Worm (Caenorhabditis elegans) whole organism, L2 larva: Measurements from ENCODE around the gene rpt-1.

Experiments
- C34F6.9 ChIP-seq: fragments of 150-350 bp; optimal IDR thresholded peaks from 2 replicates; lab custom pipeline; 2014; ENCODE audit warnings: missing biosample characterization, missing genetic modification characterization
- F13H6.1 ChIP-seq: sonication (generic microtip); optimal IDR thresholded peaks from 2 replicates; lab custom pipeline; 2016; ENCODE audit warnings: missing genetic modification characterization, missing compliant biosample characterization
- R02D3.7 ChIP-seq: fragments of 150-350 bp; optimal IDR thresholded peaks from 2 replicates; lab custom pipeline; 2014; ENCODE audit warnings: missing biosample characterization, missing genetic modification characterization
- Y55F3AM.14 ChIP-seq: fragments of 200-800 bp; sonication (Bioruptor generic); optimal IDR thresholded peaks from 2 replicates; lab custom pipeline; 2018; ENCODE audit warnings: mild to moderate bottlenecking, missing genetic modification characterization, missing compliant biosample characterization
- ZK546.5 ChIP-seq: sonication (generic microtip); optimal IDR thresholded peaks from 2 replicates; lab custom pipeline; 2017; ENCODE audit warnings: missing biosample characterization, missing genetic modification characterization
- alr-1 ChIP-seq: fragments of 150-350 bp; optimal IDR thresholded peaks from 2 replicates; lab custom pipeline; 2014; ENCODE audit warnings: missing biosample characterization, missing genetic modification characterization
- blmp-1 ChIP-seq: sonication (generic microtip); optimal IDR thresholded peaks from 2 replicates; lab custom pipeline; 2017; ENCODE audit warnings: missing genetic modification characterization, mild to moderate bottlenecking, missing compliant biosample characterization, antibody characterized with exemption, moderate library complexity; ENCODE audit not compliant: insufficient read depth
- ceh-16 ChIP-seq: fragments of 150-350 bp; optimal IDR thresholded peaks from 2 replicates; lab custom pipeline; 2014; ENCODE audit warnings: missing biosample characterization, missing genetic modification characterization
- ceh-82 ChIP-seq: fragments of 150-350 bp; optimal IDR thresholded peaks from 2 replicates; lab custom pipeline; 2014; ENCODE audit warnings: missing biosample characterization, missing genetic modification characterization
- crh-2 ChIP-seq: sonication (generic microtip); optimal IDR thresholded peaks from 2 replicates; lab custom pipeline; 2017; ENCODE audit warnings: missing biosample characterization, missing genetic modification characterization
- dmd-4 ChIP-seq: sonication (generic microtip); optimal IDR thresholded peaks from 2 replicates; lab custom pipeline; 2017; ENCODE audit warnings: missing biosample characterization, missing genetic modification characterization
- egl-27 ChIP-seq: sonication (generic microtip); optimal IDR thresholded peaks from 3 replicates; lab custom pipeline; 2017; ENCODE audit warnings: missing biosample characterization, missing genetic modification reagents, missing genetic modification characterization
- elt-1 ChIP-seq: fragments of 150-350 bp; optimal IDR thresholded peaks from 2 replicates; lab custom pipeline; 2014; ENCODE audit warnings: missing biosample characterization, missing genetic modification characterization
- elt-3 ChIP-seq: sonication (generic microtip); optimal IDR thresholded peaks from 2 replicates; lab custom pipeline; 2017; ENCODE audit warnings: missing biosample characterization, missing genetic modification characterization
- fos-1 ChIP-seq: fragments of 150-350 bp; optimal IDR thresholded peaks from 2 replicates; lab custom pipeline; 2014; ENCODE audit warnings: missing biosample characterization, missing genetic modification characterization
- gmeb-1 ChIP-seq: fragments of 150-350 bp; optimal IDR thresholded peaks from 2 replicates; lab custom pipeline; 2014; ENCODE audit warnings: missing biosample characterization, missing genetic modification characterization
- lin-11 ChIP-seq: fragments of 150-350 bp; sonication (generic microtip); optimal IDR thresholded peaks from 2 replicates; lab custom pipeline; 2014; ENCODE audit warnings: missing biosample characterization, missing genetic modification characterization, inconsistent platforms, mixed read lengths
- lin-13 ChIP-seq: fragments of 150-350 bp; optimal IDR thresholded peaks from 2 replicates; lab custom pipeline; 2014; ENCODE audit warnings: missing biosample characterization, missing genetic modification reagents, missing genetic modification characterization
- lin-39 ChIP-seq: fragments of 150-350 bp; optimal IDR thresholded peaks from 2 replicates; lab custom pipeline; 2014; ENCODE audit warnings: missing biosample characterization, missing genetic modification reagents, missing genetic modification characterization
- lsy-2 ChIP-seq, 2 experiments: fragments of 150-350 bp in 1 of 2; sonication (generic microtip) in 1 of 2; optimal IDR thresholded peaks; 2 replicates each; lab custom pipeline; 2014 to 2017; ENCODE audit warnings: missing biosample characterization in 2 of 2, missing genetic modification characterization in 2 of 2
- mab-5 ChIP-seq: fragments of 150-350 bp; optimal IDR thresholded peaks from 2 replicates; lab custom pipeline; 2014; ENCODE audit warnings: missing biosample characterization, missing genetic modification characterization
- mbf-1 ChIP-seq: sonication (generic microtip); optimal IDR thresholded peaks from 2 replicates; lab custom pipeline; 2017; ENCODE audit warnings: missing biosample characterization, missing genetic modification characterization
- mdl-1 ChIP-seq, 2 experiments: fragments of 150-350 bp in 1 of 2; sonication (generic microtip) in 1 of 2; optimal IDR thresholded peaks; 2 replicates each; lab custom pipeline; 2017; ENCODE audit warnings: missing biosample characterization in 2 of 2, missing genetic modification characterization in 2 of 2
- nhr-10 ChIP-seq: sonication (generic microtip); optimal IDR thresholded peaks from 2 replicates; lab custom pipeline; 2017; ENCODE audit warnings: missing biosample characterization, missing genetic modification characterization
- nhr-11 ChIP-seq: fragments of 150-350 bp; optimal IDR thresholded peaks from 2 replicates; lab custom pipeline; 2014; ENCODE audit warnings: missing biosample characterization, missing genetic modification characterization
- nhr-12 ChIP-seq: fragments of 150-350 bp; optimal IDR thresholded peaks from 2 replicates; lab custom pipeline; 2014; ENCODE audit warnings: missing biosample characterization, missing genetic modification characterization
- nhr-129 ChIP-seq: fragments of 150-350 bp; optimal IDR thresholded peaks from 2 replicates; lab custom pipeline; 2014; ENCODE audit warnings: missing biosample characterization, missing genetic modification characterization
- nhr-23 ChIP-seq: fragments of 150-350 bp; optimal IDR thresholded peaks from 2 replicates; lab custom pipeline; 2014; ENCODE audit warnings: missing biosample characterization, missing genetic modification reagents, missing genetic modification characterization
- nhr-237 ChIP-seq: fragments of 150-350 bp; optimal IDR thresholded peaks from 2 replicates; lab custom pipeline; 2014; ENCODE audit warnings: missing biosample characterization, missing genetic modification characterization
- nhr-25 ChIP-seq: fragments of 150-350 bp; sonication (generic microtip); optimal IDR thresholded peaks from 3 replicates; lab custom pipeline; 2014; ENCODE audit warnings: missing biosample characterization, missing genetic modification characterization
- nhr-6 ChIP-seq: fragments of 150-350 bp; optimal IDR thresholded peaks from 2 replicates; lab custom pipeline; 2014; ENCODE audit warnings: missing biosample characterization, missing genetic modification characterization
- nhr-77 ChIP-seq: fragments of 150-350 bp; optimal IDR thresholded peaks from 2 replicates; lab custom pipeline; 2014; ENCODE audit warnings: missing biosample characterization, missing genetic modification characterization
- peb-1 ChIP-seq: fragments of 150-350 bp; optimal IDR thresholded peaks from 2 replicates; lab custom pipeline; 2014; ENCODE audit warnings: missing biosample characterization, missing genetic modification characterization
- sem-4 ChIP-seq: fragments of 150-350 bp; optimal IDR thresholded peaks from 2 replicates; lab custom pipeline; 2014; ENCODE audit warnings: missing biosample characterization, missing genetic modification reagents, missing genetic modification characterization
- skn-1 ChIP-seq: sonication (generic microtip); optimal IDR thresholded peaks from 2 replicates; lab custom pipeline; 2017; ENCODE audit warnings: missing biosample characterization, missing genetic modification characterization
- sma-3 ChIP-seq: sonication (generic microtip); optimal IDR thresholded peaks from 2 replicates; lab custom pipeline; 2016; ENCODE audit warnings: missing genetic modification reagents, missing genetic modification characterization, missing compliant biosample characterization
- sma-9 ChIP-seq, 2 experiments: fragments of 150-350 bp in 1 of 2; sonication (generic microtip) in 1 of 2; optimal IDR thresholded peaks; 2 replicates each; lab custom pipeline; 2014 to 2016; ENCODE audit warnings: missing genetic modification characterization in 2 of 2, mild to moderate bottlenecking in 1 of 2, missing biosample characterization in 1 of 2, missing compliant biosample characterization in 1 of 2, missing genetic modification reagents in 1 of 2, moderate library complexity in 1 of 2
- snpc-4 ChIP-seq: fragments of 150-350 bp; optimal IDR thresholded peaks from 2 replicates; lab custom pipeline; 2014; ENCODE audit warnings: missing biosample characterization, missing genetic modification characterization
- unc-55 ChIP-seq: fragments of 150-350 bp; sonication (generic microtip); optimal IDR thresholded peaks from 3 replicates; lab custom pipeline; 2014; ENCODE audit warnings: missing biosample characterization, missing genetic modification reagents, missing genetic modification characterization
- unc-62 ChIP-seq: fragments of 150-350 bp; optimal IDR thresholded peaks from 2 replicates; lab custom pipeline; 2014; ENCODE audit warnings: missing biosample characterization, missing genetic modification reagents, missing genetic modification characterization
- zag-1 ChIP-seq: fragments of 150-350 bp; optimal IDR thresholded peaks from 2 replicates; lab custom pipeline; 2014; ENCODE audit warnings: missing biosample characterization, missing genetic modification characterization
- ztf-1 ChIP-seq: fragments of 200-800 bp; sonication (Bioruptor generic); conservative IDR thresholded peaks from 2 replicates; pipeline ENCODE4 v1.3.6; 2022; ENCODE audit warnings: missing genetic modification characterization, missing compliant biosample characterization
- ztf-11 ChIP-seq: sonication (generic microtip); optimal IDR thresholded peaks from 2 replicates; lab custom pipeline; 2017; ENCODE audit warnings: missing biosample characterization, missing genetic modification characterization
- ztf-4 ChIP-seq: fragments of 150-350 bp; optimal IDR thresholded peaks from 2 replicates; lab custom pipeline; 2014; ENCODE audit warnings: missing biosample characterization, missing genetic modification characterization

The rpt-1 gene

ce11 chrV:11997403-11997802, 15.2 kb upstream of the rpt-1 start:
- TF ChIP-seq mdl-1 (tag; optimal IDR thresholded peaks at IDR 0.05; lab: Kevin White, UChicago): no peak
- no peak for TF ChIP-seq sma-3 (GFP tag; lab: Kevin White, UChicago)
- TF ChIP-seq lin-39 (tag; lab: Kevin White, UChicago): no peak
- TF ChIP-seq lin-13: no peak
- TF ChIP-seq unc-62 (GFP tag; lab: Kevin White, UChicago): no peak
- no peak for TF ChIP-seq nhr-23 (tag; lab: Kevin White, UChicago)
- TF ChIP-seq skn-1 (tag; lab: Kevin White, UChicago): no peak
- TF ChIP-seq unc-55 (GFP tag; lab: Kevin White, UChicago): no peak
- no peak for TF ChIP-seq mbf-1 (tag; lab: Kevin White, UChicago)
- no peak for TF ChIP-seq crh-2 (tag; lab: Kevin White, UChicago)

ce11 chrV:11995862-11996261, 13.7 kb upstream of the rpt-1 start, which contains the start of gene C52E4.12:
TSS of gene C52E4.12 (plus strand) at chrV:11996162.
- TF ChIP-seq nhr-23 (tag; lab: Kevin White, UChicago): no peak
- TF ChIP-seq ceh-16 (tag; lab: Kevin White, UChicago): no peak
- TF ChIP-seq F13H6.1 (tag; lab: Kevin White, UChicago): no peak
- TF ChIP-seq lin-13: no peak
- no peak for TF ChIP-seq crh-2 (tag; lab: Kevin White, UChicago)
- no peak for TF ChIP-seq unc-62 (GFP tag; lab: Kevin White, UChicago)
- no peak for TF ChIP-seq Y55F3AM.14 (GFP tag; lab: Kevin White, UChicago)
- TF ChIP-seq C34F6.9: no peak
- no peak for TF ChIP-seq ztf-11
- TF ChIP-seq elt-1 (tag; lab: Kevin White, UChicago): no peak
- TF ChIP-seq nhr-77 (tag; lab: Kevin White, UChicago): no peak
- no peak for TF ChIP-seq ZK546.5
- no peak for TF ChIP-seq nhr-237 (tag; lab: Kevin White, UChicago)
- no peak for TF ChIP-seq sma-9 (GFP tag; optimal IDR thresholded peaks at IDR 0.05; lab: Kevin White, UChicago)
- TF ChIP-seq sma-9 (tag; optimal IDR thresholded peaks at IDR 0.05; lab: Kevin White, UChicago): no peak
- TF ChIP-seq dmd-4 (tag; lab: Kevin White, UChicago): no peak

ce11 chrV:11993706-11994345, 11.6 kb upstream of the rpt-1 start, which contains the start of the genes cyl-1 and C52E4.7:
TSS of gene cyl-1 (minus strand) at chrV:11993723.
TSS of gene C52E4.7 (plus strand) at chrV:11994295.
- no peak for TF ChIP-seq nhr-237 (tag; lab: Kevin White, UChicago)
- TF ChIP-seq lin-11: peak; percentile 1
- TF ChIP-seq nhr-129: peak; percentile 56
- TF ChIP-seq lin-39 (tag; lab: Kevin White, UChicago): no peak
- no peak for TF ChIP-seq dmd-4 (tag; lab: Kevin White, UChicago)
- TF ChIP-seq fos-1: peak; percentile 39
- TF ChIP-seq ztf-4 (tag; lab: Kevin White, UChicago): no peak
- no peak for TF ChIP-seq ztf-1 (GFP tag; lab: Robert Waterston, UW)
- no peak for TF ChIP-seq Y55F3AM.14 (GFP tag; lab: Kevin White, UChicago)
- no peak for TF ChIP-seq nhr-23 (tag; lab: Kevin White, UChicago)
- no peak for TF ChIP-seq alr-1 (tag; lab: Kevin White, UChicago)
- no peak for TF ChIP-seq nhr-6 (tag; lab: Kevin White, UChicago)
- TF ChIP-seq nhr-10: no peak
- no peak for TF ChIP-seq peb-1 (tag; lab: Kevin White, UChicago)
- TF ChIP-seq gmeb-1 (tag; lab: Kevin White, UChicago): peak; percentile 38
- no peak for TF ChIP-seq elt-3
- TF ChIP-seq ZK546.5: no peak
- no peak for TF ChIP-seq blmp-1 (tag; lab: Kevin White, UChicago)
- peak; percentile 34 for TF ChIP-seq sma-9 (GFP tag; optimal IDR thresholded peaks at IDR 0.05; lab: Kevin White, UChicago)
- TF ChIP-seq sma-9 (tag; optimal IDR thresholded peaks at IDR 0.05; lab: Kevin White, UChicago): no peak
- TF ChIP-seq lsy-2 (tag; optimal IDR thresholded peaks at IDR 0.05; lab: Kevin White, UChicago): peak in 1 of 2 experiments; percentile 73
- TF ChIP-seq nhr-12 (tag; lab: Kevin White, UChicago): no peak
- TF ChIP-seq ceh-82 (tag; lab: Kevin White, UChicago): no peak
- TF ChIP-seq C34F6.9: peak; percentile 88
- TF ChIP-seq nhr-25 (tag; lab: Kevin White, UChicago): no peak
- TF ChIP-seq sma-3 (GFP tag; lab: Kevin White, UChicago): no peak
- TF ChIP-seq nhr-77 (tag; lab: Kevin White, UChicago): no peak
- TF ChIP-seq mdl-1 (tag; optimal IDR thresholded peaks at IDR 0.05; lab: Kevin White, UChicago): no peak
- TF ChIP-seq mab-5 (tag; lab: Kevin White, UChicago): no peak
- TF ChIP-seq crh-2 (tag; lab: Kevin White, UChicago): peak; percentile 70
- TF ChIP-seq egl-27: no peak
- no peak for TF ChIP-seq elt-1 (tag; lab: Kevin White, UChicago)
- TF ChIP-seq ztf-11: no peak
- TF ChIP-seq unc-62 (GFP tag; lab: Kevin White, UChicago): no peak
- TF ChIP-seq F13H6.1 (tag; lab: Kevin White, UChicago): no peak
- peak; percentile 75 for TF ChIP-seq snpc-4
- TF ChIP-seq nhr-11 (tag; lab: Kevin White, UChicago): no peak
- TF ChIP-seq mbf-1 (tag; lab: Kevin White, UChicago): no peak
- no peak for TF ChIP-seq sem-4 (tag; lab: Kevin White, UChicago)
- peak; percentile 45 for TF ChIP-seq lin-13
- TF ChIP-seq zag-1 (tag; lab: Kevin White, UChicago): no peak
- no peak for TF ChIP-seq skn-1 (tag; lab: Kevin White, UChicago)
- TF ChIP-seq ceh-16 (tag; lab: Kevin White, UChicago): no peak
- TF ChIP-seq R02D3.7 (tag; lab: Kevin White, UChicago): no peak
- TF ChIP-seq unc-55 (GFP tag; lab: Kevin White, UChicago): peak; percentile 65
